Worm (Caenorhabditis elegans) whole organism, mixed stage, embryonic: ENCODE data around the gene erfa-3.

ENCODE experiments used
- ces-1 ChIP-seq: fragments of 150-350 bp; optimal IDR thresholded peaks from 2 replicates; lab custom pipeline; 2014; ENCODE audit warnings: missing biosample characterization, missing genetic modification reagents, missing genetic modification characterization
- nhr-237 ChIP-seq: fragments of 150-350 bp; optimal IDR thresholded peaks from 2 replicates; lab custom pipeline; 2014; ENCODE audit warnings: missing biosample characterization, missing genetic modification characterization
- nhr-28 ChIP-seq: fragments of 150-350 bp; optimal IDR thresholded peaks from 2 replicates; lab custom pipeline; 2014; ENCODE audit warnings: missing biosample characterization, missing genetic modification characterization
- unc-39 ChIP-seq: fragments of 150-350 bp; optimal IDR thresholded peaks from 2 replicates; lab custom pipeline; 2014; ENCODE audit warnings: missing biosample characterization, missing genetic modification characterization
- ztf-11 ChIP-seq: fragments of 150-350 bp; optimal IDR thresholded peaks from 2 replicates; lab custom pipeline; 2014; ENCODE audit warnings: missing biosample characterization, missing genetic modification characterization

DNA sequence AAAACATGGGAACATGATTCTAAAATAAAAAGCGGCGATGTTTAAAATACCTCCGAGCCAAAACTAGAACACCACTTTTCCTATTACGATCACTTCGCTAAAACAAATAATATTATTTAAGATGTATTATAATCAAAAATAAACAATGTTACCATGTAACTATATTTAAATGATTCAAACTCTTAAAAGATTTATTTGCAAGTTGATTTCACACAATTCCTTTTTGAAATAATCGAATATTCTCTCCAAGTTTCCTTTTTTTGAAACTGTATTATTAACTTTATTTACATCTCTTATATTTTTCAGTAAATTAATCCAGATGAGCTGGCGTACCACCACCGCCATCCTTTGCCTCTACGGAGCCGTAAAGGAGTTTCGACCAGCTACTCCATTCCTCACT, 28.3 kb upstream of the erfa-3 start, which contains the start of gene folt-1:
- TF ChIP-seq nhr-28 (tag; lab: Kevin White, UChicago) (no peak), nhr-237 (tag; lab: Kevin White, UChicago) (no peak), unc-39 (tag; lab: Kevin White, UChicago) (no peak), ztf-11 (tag; lab: Kevin White, UChicago) (no peak), ces-1 (GFP tag; lab: Kevin White, UChicago) (no peak)
